Fruit fly (Drosophila melanogaster): ENCODE data around the gene CG13972.

dm6 chr3R:27519879-27520278, 2.8 kb upstream of the CG13972 start:
- TF ChIP-seq usp (GFP tag; optimal IDR thresholded peaks at IDR 0.05) (no peak), en (GFP tag; optimal IDR thresholded peaks at IDR 0.05) (no peak), NK7.1 (GFP tag; optimal IDR thresholded peaks at IDR 0.05) (no peak), dmrt11E (tag; optimal IDR thresholded peaks at IDR 0.05) (no peak), luna (GFP tag; optimal IDR thresholded peaks at IDR 0.05) (no peak)
